Fruit fly (Drosophila melanogaster) whole organism, prepupa: ENCODE data around the gene CG12231.
A peak's percentile ranks its signal among the peaks of the same experiment; 100 is the strongest.

ENCODE experiments used
- Blimp-1 ChIP-seq: fragments of 200-800 bp; sonication (Bioruptor generic); optimal IDR thresholded peaks from 3 replicates; lab custom pipeline; 2017; ENCODE audit warnings: missing biosample characterization, missing genetic modification characterization, mild to moderate bottlenecking, moderate library complexity, missing genetic modification reagents
- CG10631 ChIP-seq: fragments of 200-800 bp; sonication (Bioruptor generic); optimal IDR thresholded peaks from 2 replicates; lab custom pipeline; 2016; ENCODE audit warnings: missing biosample characterization, missing genetic modification characterization
- CG10669 ChIP-seq: fragments of 200-800 bp; sonication (Bioruptor generic); optimal IDR thresholded peaks from 3 replicates; lab custom pipeline; 2018; ENCODE audit warnings: missing biosample characterization, mild to moderate bottlenecking, missing genetic modification characterization, moderate library complexity
- CG11294 ChIP-seq: fragments of 200-800 bp; sonication (Bioruptor generic); IDR thresholded peaks from 2 replicates; pipeline ENCODE4 v1.3.6; 2022; ENCODE audit warnings: missing biosample characterization, missing genetic modification characterization
- CG11902 ChIP-seq: fragments of 200-800 bp; sonication (Bioruptor generic); optimal IDR thresholded peaks from 3 replicates; lab custom pipeline; 2016; ENCODE audit warnings: missing biosample characterization, missing genetic modification characterization
- CG15336 ChIP-seq: fragments of 200-800 bp; sonication (Bioruptor generic); IDR thresholded peaks from 2 replicates; pipeline ENCODE4 v1.3.6; 2022; ENCODE audit warnings: missing biosample characterization, missing genetic modification characterization
- CG31627 ChIP-seq: fragments of 200-800 bp; sonication (Bioruptor generic); optimal IDR thresholded peaks from 3 replicates; lab custom pipeline; 2016; ENCODE audit warnings: missing biosample characterization, missing genetic modification characterization
- CG32006 ChIP-seq: fragments of 200-800 bp; sonication (Bioruptor generic); optimal IDR thresholded peaks from 3 replicates; lab custom pipeline; 2017; ENCODE audit warnings: missing biosample characterization, mild to moderate bottlenecking, missing genetic modification characterization
- CG34406 ChIP-seq: fragments of 200-800 bp; sonication (Bioruptor generic); optimal IDR thresholded peaks from 3 replicates; lab custom pipeline; 2016; ENCODE audit warnings: missing biosample characterization, missing genetic modification characterization
- CG3919 ChIP-seq: fragments of 200-800 bp; sonication (Bioruptor generic); optimal IDR thresholded peaks from 3 replicates; lab custom pipeline; 2016; ENCODE audit warnings: missing biosample characterization, missing genetic modification characterization
- CG6163 ChIP-seq: fragments of 200-800 bp; sonication (Bioruptor generic); IDR thresholded peaks from 3 replicates; pipeline ENCODE4 v1.3.6; 2022; ENCODE audit warnings: missing biosample characterization, missing genetic modification characterization
- CG6276 ChIP-seq: fragments of 200-800 bp; sonication (Bioruptor generic); optimal IDR thresholded peaks from 2 replicates; lab custom pipeline; 2017; ENCODE audit warnings: missing biosample characterization, mild to moderate bottlenecking, missing genetic modification characterization
- CG6792 ChIP-seq: fragments of 200-800 bp; sonication (Bioruptor generic); optimal IDR thresholded peaks from 3 replicates; lab custom pipeline; 2016; ENCODE audit warnings: missing biosample characterization, missing genetic modification characterization
- CG6808 ChIP-seq: fragments of 200-800 bp; sonication (Bioruptor generic); optimal IDR thresholded peaks from 3 replicates; lab custom pipeline; 2017; ENCODE audit warnings: missing biosample characterization, missing genetic modification characterization, mild to moderate bottlenecking, moderate library complexity, missing genetic modification reagents
- CG6854 ChIP-seq: fragments of 200-800 bp; sonication (Bioruptor generic); optimal IDR thresholded peaks from 2 replicates; lab custom pipeline; 2017; ENCODE audit warnings: missing biosample characterization, mild to moderate bottlenecking, missing genetic modification characterization
- CG7368 ChIP-seq: fragments of 200-800 bp; sonication (Bioruptor generic); optimal IDR thresholded peaks from 3 replicates; lab custom pipeline; 2016; ENCODE audit warnings: missing biosample characterization, missing genetic modification characterization
- CG8319 ChIP-seq: fragments of 200-800 bp; sonication (Bioruptor generic); optimal IDR thresholded peaks from 3 replicates; lab custom pipeline; 2016; ENCODE audit warnings: missing biosample characterization, missing genetic modification characterization
- Eip78C ChIP-seq: fragments of 200-800 bp; sonication (Bioruptor generic); peaks from one replicate; lab custom pipeline; 2016; ENCODE audit warnings: missing biosample characterization, missing genetic modification characterization
- Eip93F ChIP-seq: fragments of 200-800 bp; sonication (Bioruptor generic); optimal IDR thresholded peaks from 2 replicates; lab custom pipeline; 2016; ENCODE audit warnings: missing biosample characterization, mild to moderate bottlenecking, missing genetic modification characterization
- Ets21C ChIP-seq: fragments of 200-800 bp; sonication (Bioruptor generic); optimal IDR thresholded peaks from 3 replicates; lab custom pipeline; 2016; ENCODE audit warnings: missing biosample characterization, missing genetic modification characterization
- Gug ChIP-seq: fragments of 200-800 bp; sonication (Bioruptor generic); IDR thresholded peaks from 2 replicates; pipeline ENCODE4 v1.3.6; 2022; ENCODE audit warnings: missing biosample characterization, missing genetic modification characterization
- Hr4 ChIP-seq: fragments of 200-800 bp; sonication (Bioruptor generic); optimal IDR thresholded peaks from 3 replicates; lab custom pipeline; 2016; ENCODE audit warnings: missing biosample characterization, missing genetic modification characterization
- Lpt ChIP-seq: fragments of 200-800 bp; sonication (Bioruptor generic); optimal IDR thresholded peaks from 3 replicates; lab custom pipeline; 2016; ENCODE audit warnings: missing biosample characterization, missing genetic modification characterization
- Met ChIP-seq: fragments of 200-800 bp; sonication (Bioruptor generic); optimal IDR thresholded peaks from 3 replicates; lab custom pipeline; 2016; ENCODE audit warnings: missing biosample characterization, missing genetic modification characterization
- OdsH ChIP-seq: fragments of 200-800 bp; sonication (Bioruptor generic); optimal IDR thresholded peaks from 3 replicates; lab custom pipeline; 2016; ENCODE audit warnings: missing biosample characterization, missing genetic modification characterization
- Smox ChIP-seq: fragments of 200-800 bp; sonication (Bioruptor generic); optimal IDR thresholded peaks from 3 replicates; lab custom pipeline; 2016; ENCODE audit warnings: missing biosample characterization, missing genetic modification characterization
- Sox14 ChIP-seq: fragments of 200-800 bp; sonication (Bioruptor generic); optimal IDR thresholded peaks from 3 replicates; lab custom pipeline; 2016; ENCODE audit warnings: missing biosample characterization, missing genetic modification characterization
- Sox15 ChIP-seq: fragments of 200-800 bp; sonication (Bioruptor generic); optimal IDR thresholded peaks from 3 replicates; lab custom pipeline; 2016; ENCODE audit warnings: missing biosample characterization, missing genetic modification characterization
- achi ChIP-seq: fragments of 200-800 bp; sonication (Bioruptor generic); optimal IDR thresholded peaks from 3 replicates; lab custom pipeline; 2016; ENCODE audit warnings: missing biosample characterization, missing genetic modification characterization
- acj6 ChIP-seq: fragments of 200-800 bp; sonication (Bioruptor generic); optimal IDR thresholded peaks from 3 replicates; lab custom pipeline; 2016; ENCODE audit warnings: missing biosample characterization, missing genetic modification characterization
- cyc ChIP-seq: fragments of 200-800 bp; sonication (Bioruptor generic); optimal IDR thresholded peaks from 3 replicates; lab custom pipeline; 2016; ENCODE audit warnings: missing biosample characterization, missing genetic modification characterization
- dac ChIP-seq: fragments of 200-800 bp; sonication (Bioruptor generic); optimal IDR thresholded peaks from 2 replicates; lab custom pipeline; 2017; ENCODE audit warnings: missing biosample characterization, mild to moderate bottlenecking, missing genetic modification characterization
- dsx ChIP-seq: fragments of 200-800 bp; optimal IDR thresholded peaks from 3 replicates; lab custom pipeline; 2019; ENCODE audit warnings: missing biosample characterization, mild to moderate bottlenecking, missing genetic modification characterization, moderate library complexity; ENCODE audit not compliant: poor library complexity, severe bottlenecking
- eg ChIP-seq: fragments of 200-800 bp; sonication (Bioruptor generic); IDR thresholded peaks from 3 replicates; pipeline ENCODE4 v1.3.6; 2022; ENCODE audit warnings: missing biosample characterization, missing genetic modification characterization
- esn ChIP-seq: fragments of 200-800 bp; sonication (Bioruptor generic); optimal IDR thresholded peaks from 2 replicates; lab custom pipeline; 2016; ENCODE audit warnings: missing biosample characterization, mild to moderate bottlenecking, missing genetic modification characterization, moderate library complexity
- fd59A ChIP-seq: fragments of 200-800 bp; sonication (Bioruptor generic); optimal IDR thresholded peaks from 2 replicates; lab custom pipeline; 2017; ENCODE audit warnings: missing biosample characterization, mild to moderate bottlenecking, missing genetic modification characterization, missing genetic modification reagents
- lz ChIP-seq: fragments of 200-800 bp; sonication (Bioruptor generic); optimal IDR thresholded peaks from 3 replicates; lab custom pipeline; 2016; ENCODE audit warnings: missing biosample characterization, missing genetic modification characterization
- pdm3 ChIP-seq: fragments of 200-800 bp; sonication (Bioruptor generic); optimal IDR thresholded peaks from 3 replicates; lab custom pipeline; 2016; ENCODE audit warnings: missing biosample characterization, missing genetic modification characterization
- salr ChIP-seq, 2 experiments: fragments of 200-800 bp; sonication (Bioruptor generic); optimal IDR thresholded peaks; 3 replicates each; lab custom pipeline; 2016 to 2018; ENCODE audit warnings: missing biosample characterization in 2 of 2, missing genetic modification characterization in 2 of 2, mild to moderate bottlenecking in 1 of 2
- spab ChIP-seq: fragments of 200-800 bp; sonication (Bioruptor generic); optimal IDR thresholded peaks from 2 replicates; lab custom pipeline; 2017; ENCODE audit warnings: missing biosample characterization, mild to moderate bottlenecking, missing genetic modification characterization, missing genetic modification reagents
- svp ChIP-seq: fragments of 200-800 bp; sonication (Bioruptor generic); peaks from one replicate; lab custom pipeline; 2016; ENCODE audit warnings: missing biosample characterization, missing genetic modification characterization
- topi ChIP-seq: fragments of 200-800 bp; sonication (Bioruptor generic); optimal IDR thresholded peaks from 3 replicates; lab custom pipeline; 2016; ENCODE audit warnings: missing biosample characterization, missing genetic modification characterization
- vri ChIP-seq: fragments of 200-800 bp; sonication (Bioruptor generic); optimal IDR thresholded peaks from 3 replicates; lab custom pipeline; 2016; ENCODE audit warnings: missing biosample characterization, mild to moderate bottlenecking, missing genetic modification characterization

The CG12231 gene

dm6 chrX:19504170-19504765 is 27.3 kb downstream of the CG12231 start:
- TF ChIP-seq svp (GFP tag; lab: Kevin White, UChicago): no peak
- no peak for TF ChIP-seq Eip93F (GFP tag; lab: Kevin White, UChicago)
- no peak for TF ChIP-seq CG3919 (GFP tag; lab: Kevin White, UChicago)

DNA sequence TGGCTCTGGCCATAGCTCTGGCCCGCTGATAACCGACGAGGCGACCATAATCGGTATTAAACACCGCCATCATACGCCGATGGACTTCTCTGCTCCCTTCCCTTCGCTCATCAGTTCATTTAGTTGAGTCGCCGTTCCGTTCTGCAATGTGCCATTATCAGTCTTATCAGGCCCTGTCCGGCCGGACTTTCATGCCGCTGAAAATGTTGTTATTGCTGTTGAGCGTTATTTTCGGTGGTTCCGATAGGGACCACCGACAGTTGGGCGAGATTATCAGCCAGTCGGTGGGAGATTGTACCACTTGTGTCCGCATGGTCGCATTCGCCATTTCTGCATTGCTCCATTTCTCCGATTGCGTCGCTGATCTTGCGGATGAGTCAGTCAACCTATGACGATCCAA is 30.3 kb downstream of the CG12231 start:
- peak; percentile 95 for TF ChIP-seq svp (GFP tag; lab: Kevin White, UChicago)
- no peak for TF ChIP-seq CG8319
- peak; percentile 34 for TF ChIP-seq vri (GFP tag; lab: Kevin White, UChicago)

dm6 chrX:19498755-19499321 is 32.7 kb downstream of the CG12231 start:
- TF ChIP-seq Eip78C (GFP tag; lab: Kevin White, UChicago) (peak; percentile 2), lz (GFP tag; lab: Kevin White, UChicago) (no peak), CG6163 (0 out of 3 replicates have a peak, but pooled peaks have one; percentile 32)
- TF ChIP-seq, all 60 proteins: peak for 2

- TF ChIP-seq Met (GFP tag; lab: Kevin White, UChicago) (no peak), Lpt (no peak), CG34406 (no peak), CG10669 (GFP tag; lab: Kevin White, UChicago) (no peak), CG6163 (peak; percentile 48; the same call in 2 of the 3 replicates), CG6792 (GFP tag; lab: Kevin White, UChicago) (no peak), CG10631 (GFP tag; lab: Kevin White, UChicago) (no peak), OdsH (GFP tag; lab: Kevin White, UChicago) (peak; percentile 4), CG11294 (GFP tag; lab: Robert Waterston, UW) (no peak), Eip93F (GFP tag; lab: Kevin White, UChicago) (peak; percentile 52), CG7368 (no peak), salr (GFP tag; optimal IDR thresholded peaks at IDR 0.05; lab: Kevin White, UChicago) (no peak), dsx (GFP tag; lab: Kevin White, UChicago) (no peak), Eip78C (GFP tag; lab: Kevin White, UChicago) (peak; percentile 60), Gug (GFP tag; lab: Robert Waterston, UW) (no peak), acj6 (GFP tag; lab: Kevin White, UChicago) (no peak), spab (no peak), CG6276 (peak; percentile 10), dac (GFP tag; lab: Kevin White, UChicago) (no peak), CG31627 (GFP tag; lab: Kevin White, UChicago) (peak; percentile 14), cyc (no peak), CG6808 (no peak), achi (no peak), CG11902 (GFP tag; lab: Kevin White, UChicago) (no peak), svp (GFP tag; lab: Kevin White, UChicago) (peak; percentile 87), CG6854 (GFP tag; lab: Kevin White, UChicago) (peak; percentile 39), Hr4 (no peak), eg (GFP tag; lab: Robert Waterston, UW) (peak; percentile 64), Blimp-1 (GFP tag; lab: Kevin White, UChicago) (no peak), Sox15 (GFP tag; lab: Kevin White, UChicago) (no peak), Sox14 (GFP tag; lab: Kevin White, UChicago) (no peak), CG32006 (GFP tag; lab: Kevin White, UChicago) (peak; percentile 9), Smox (GFP tag; lab: Kevin White, UChicago) (no peak), fd59A (no peak), pdm3 (GFP tag; lab: Kevin White, UChicago) (no peak), lz (GFP tag; lab: Kevin White, UChicago) (peak; percentile 18), Ets21C (GFP tag; lab: Kevin White, UChicago) (no peak), esn (GFP tag; lab: Kevin White, UChicago) (no peak), CG15336 (peak; percentile 35; the same call in 1 of the 2 replicates), topi (GFP tag; lab: Kevin White, UChicago) (no peak)
These were observed 33.6 kb downstream of the CG12231 start for dm6 chrX:19497782-19498440.
